Worm (Caenorhabditis elegans) whole organism, young adult: ENCODE data around the gene C05D12.3.

Source experiments
- attf-5 ChIP-seq: fragments of 200-800 bp; sonication (Bioruptor generic); optimal IDR thresholded peaks from 2 replicates; lab custom pipeline; 2018; ENCODE audit warnings: mild to moderate bottlenecking, missing genetic modification characterization, missing compliant biosample characterization
- dox-1 ChIP-seq: fragments of 200-800 bp; sonication (Bioruptor generic); IDR thresholded peaks from 2 replicates; pipeline ENCODE4 v1.3.6; 2022; ENCODE audit warnings: missing genetic modification reagents, missing genetic modification characterization, missing compliant biosample characterization
- dpl-1 ChIP-seq: fragments of 150-350 bp; optimal IDR thresholded peaks from 2 replicates; lab custom pipeline; 2014; ENCODE audit warnings: missing biosample characterization, missing genetic modification reagents, missing genetic modification characterization
- lin-26 ChIP-seq: fragments of 200-800 bp; sonication (Bioruptor generic); IDR thresholded peaks from 2 replicates; pipeline ENCODE4 v1.3.6; 2022; ENCODE audit warnings: missing genetic modification reagents, missing genetic modification characterization, missing compliant biosample characterization
- nfya-1 ChIP-seq: sonication (generic microtip); optimal IDR thresholded peaks from 2 replicates; lab custom pipeline; 2017; ENCODE audit warnings: antibody characterized with exemption, missing compliant biosample characterization, missing genetic modification characterization, borderline replicate concordance; ENCODE audit not compliant: insufficient read depth
- sea-2 ChIP-seq: fragments of 200-800 bp; sonication (Bioruptor generic); IDR thresholded peaks from 2 replicates; pipeline ENCODE4 v1.3.6; 2022; ENCODE audit warnings: missing genetic modification characterization, missing compliant biosample characterization
- unc-130 ChIP-seq: sonication (generic microtip); optimal IDR thresholded peaks from 2 replicates; lab custom pipeline; 2016; ENCODE audit warnings: missing genetic modification reagents, missing genetic modification characterization, missing compliant biosample characterization

- TF ChIP-seq sea-2 (GFP tag; lab: Robert Waterston, UW): no peak
- no peak for TF ChIP-seq unc-130 (GFP tag; lab: Kevin White, UChicago)
- no peak for TF ChIP-seq nfya-1 (tag; lab: Kevin White, UChicago)
- TF ChIP-seq dpl-1 (GFP tag; lab: Kevin White, UChicago): no peak
- TF ChIP-seq lin-26 (GFP tag; lab: Robert Waterston, UW): no peak
- TF ChIP-seq dox-1 (GFP tag; lab: Robert Waterston, UW): no peak
- TF ChIP-seq attf-5 (GFP tag; lab: Kevin White, UChicago): no peak
These were observed 23.7 kb downstream of the C05D12.3 start, which contains the start of gene W02B12.1 for ce11 chrII:11448753-11449152.
